Worm (Caenorhabditis elegans): ENCODE data around the gene F22E5.1.

- TF ChIP-seq unc-62 (GFP tag; optimal IDR thresholded peaks at IDR 0.05) (no peak), ZK546.5 (tag; optimal IDR thresholded peaks at IDR 0.05) (no peak), R02D3.7 (tag; optimal IDR thresholded peaks at IDR 0.05) (no peak), fos-1 (tag; optimal IDR thresholded peaks at IDR 0.05) (no peak), nhr-237 (tag; optimal IDR thresholded peaks at IDR 0.05) (no peak), ztf-11 (tag; optimal IDR thresholded peaks at IDR 0.05) (no peak)
Observed at ce11 chrII:2692476-2692875, 18.9 kb downstream of the F22E5.1 start, which contains the start of gene set-11.
